ENCODE assay signal across 1 fruit fly cellular context in genomic region chr3R:14875274-14875964, dm6.
TF ChIP-seq lines count a peak whose summit lies in the region.

Gene btsz (minus strand): TSS chr3R:14875488.

TF ChIP-seq in whole organism, embryonic, 481 proteins besides CTCF, POLR2A, EP300 and RAD21 (continued from another document):
- TF ChIP-seq lov (optimal IDR thresholded peaks at IDR 0.05; lab: Kevin White, UChicago) (no peak), lov (GFP tag; IDR thresholded peaks at IDR 0.05; lab: Robert Waterston, UW) (0 out of 3 replicates have a peak, but pooled peaks have one; percentile 19), Chrac-16 (GFP tag; optimal IDR thresholded peaks at IDR 0.05; lab: Kevin White, UChicago) (no peak), cwo (GFP tag; optimal IDR thresholded peaks at IDR 0.05; lab: Kevin White, UChicago) (peak; percentile 64), CG12155 (GFP tag; optimal IDR thresholded peaks at IDR 0.05; lab: Kevin White, UChicago) (no peak), CG8924 (tag; optimal IDR thresholded peaks at IDR 0.05; lab: Kevin White, UChicago) (peak; percentile 45), CG7839 (tag; optimal IDR thresholded peaks at IDR 0.05; lab: Kevin White, UChicago) (peak; percentile 64), CG4282 (GFP tag; optimal IDR thresholded peaks at IDR 0.05; lab: Kevin White, UChicago) (no peak), CG6854 (GFP tag; optimal IDR thresholded peaks at IDR 0.05; lab: Kevin White, UChicago) (peak; percentile 37), ase (GFP tag; IDR thresholded peaks at IDR 0.05; lab: Robert Waterston, UW) (no peak), CG5180 (GFP tag; optimal IDR thresholded peaks at IDR 0.05; lab: Kevin White, UChicago) (peak; percentile 31), tin (GFP tag; optimal IDR thresholded peaks at IDR 0.05; lab: Kevin White, UChicago) (peak; percentile 7), CG10274 (GFP tag; optimal IDR thresholded peaks at IDR 0.05; lab: Kevin White, UChicago) (peak; percentile 9), Nf-YC (tag; optimal IDR thresholded peaks at IDR 0.05; lab: Kevin White, UChicago) (peak; percentile 48), CG8388 (GFP tag; optimal IDR thresholded peaks at IDR 0.05; lab: Kevin White, UChicago) (no peak), CG2120 (GFP tag; optimal IDR thresholded peaks at IDR 0.05; lab: Kevin White, UChicago) (peak; percentile 70), CG16779 (GFP tag; IDR thresholded peaks at IDR 0.05; lab: Robert Waterston, UW) (peak; percentile 78), CG13296 (GFP tag; optimal IDR thresholded peaks at IDR 0.05; lab: Kevin White, UChicago) (peak; percentile 64), CG2116 (GFP tag; optimal IDR thresholded peaks at IDR 0.05; lab: Kevin White, UChicago) (peak; percentile 1), HHEX (GFP tag; optimal IDR thresholded peaks at IDR 0.05; lab: Kevin White, UChicago) (peak; percentile 55), CG18599 (GFP tag; optimal IDR thresholded peaks at IDR 0.05; lab: Kevin White, UChicago) (peak; percentile 78), CG17385 (GFP tag; optimal IDR thresholded peaks at IDR 0.05; lab: Kevin White, UChicago) (peak; percentile 38), unpg (GFP tag; optimal IDR thresholded peaks at IDR 0.05; lab: Kevin White, UChicago) (peak; percentile 5), CG2889 (GFP tag; IDR thresholded peaks at IDR 0.05; lab: Robert Waterston, UW) (no peak), CG7556 (GFP tag; optimal IDR thresholded peaks at IDR 0.05; lab: Kevin White, UChicago) (peak; percentile 86), Pdp1 (GFP tag; optimal IDR thresholded peaks at IDR 0.05; lab: Kevin White, UChicago) (peak in 1 of 2 experiments; percentile 24), tio (GFP tag; optimal IDR thresholded peaks at IDR 0.05; lab: Kevin White, UChicago) (peak; percentile 27), Med (GFP tag; lab: Kevin White, UChicago) (peak; percentile 18), CG10543 (GFP tag; optimal IDR thresholded peaks at IDR 0.05; lab: Kevin White, UChicago) (peak; percentile 60), CG15011 (GFP tag; optimal IDR thresholded peaks at IDR 0.05; lab: Kevin White, UChicago) (peak; percentile 53), phol (tag; optimal IDR thresholded peaks at IDR 0.05; lab: Kevin White, UChicago) (peak; percentile 34), hkb (optimal IDR thresholded peaks at IDR 0.05; lab: Kevin White, UChicago) (no peak), hkb (GFP tag; IDR thresholded peaks at IDR 0.05; lab: Robert Waterston, UW) (no peak), CG34376 (GFP tag; optimal IDR thresholded peaks at IDR 0.05; lab: Kevin White, UChicago) (peak; percentile 75), sug (tag; optimal IDR thresholded peaks at IDR 0.05; lab: Kevin White, UChicago) (peak; percentile 58), sd (tag; optimal IDR thresholded peaks at IDR 0.05; lab: Kevin White, UChicago) (peak; percentile 6), tna (GFP tag; IDR thresholded peaks at IDR 0.05; lab: Robert Waterston, UW; ENCODE audit: partially characterized antibody) (no peak), CG13624 (GFP tag; optimal IDR thresholded peaks at IDR 0.05; lab: Kevin White, UChicago) (peak; percentile 6), CG17328 (GFP tag; IDR thresholded peaks at IDR 0.05; lab: Robert Waterston, UW) (no peak), ERR (GFP tag; optimal IDR thresholded peaks at IDR 0.05; lab: Kevin White, UChicago) (no peak), CG12071 (GFP tag; optimal IDR thresholded peaks at IDR 0.05; lab: Kevin White, UChicago) (no peak), CG10209 (GFP tag; optimal IDR thresholded peaks at IDR 0.05; lab: Kevin White, UChicago) (peak; percentile 38), pb (GFP tag; optimal IDR thresholded peaks at IDR 0.05; lab: Kevin White, UChicago) (no peak), odd (GFP tag; optimal IDR thresholded peaks at IDR 0.05; lab: Kevin White, UChicago) (peak; percentile 22), CG15269 (tag; optimal IDR thresholded peaks at IDR 0.05; lab: Kevin White, UChicago) (peak; percentile 53), CG17186 (GFP tag; optimal IDR thresholded peaks at IDR 0.05; lab: Kevin White, UChicago) (no peak), CG6689 (GFP tag; IDR thresholded peaks at IDR 0.05; lab: Robert Waterston, UW) (0 out of 2 replicates have a peak, but pooled peaks have one; percentile 31), Sox102F (GFP tag; optimal IDR thresholded peaks at IDR 0.05; lab: Kevin White, UChicago) (peak; percentile 33), Meics (GFP tag; optimal IDR thresholded peaks at IDR 0.05; lab: Kevin White, UChicago) (peak; percentile 79), nmo (GFP tag; optimal IDR thresholded peaks at IDR 0.05; lab: Kevin White, UChicago) (peak; percentile 26), Myb (GFP tag; optimal IDR thresholded peaks at IDR 0.05; lab: Kevin White, UChicago) (no peak), CG31441 (GFP tag; IDR thresholded peaks at IDR 0.05; lab: Robert Waterston, UW) (no peak), ind (GFP tag; optimal IDR thresholded peaks at IDR 0.05; lab: Kevin White, UChicago) (peak; percentile 44), fd3F (GFP tag; optimal IDR thresholded peaks at IDR 0.05; lab: Kevin White, UChicago) (peak; percentile 35), CG6683 (GFP tag; optimal IDR thresholded peaks at IDR 0.05; lab: Kevin White, UChicago) (peak; percentile 43), CG18476 (GFP tag; optimal IDR thresholded peaks at IDR 0.05; lab: Kevin White, UChicago) (peak; percentile 23), CG4328 (GFP tag; optimal IDR thresholded peaks at IDR 0.05; lab: Kevin White, UChicago) (peak; percentile 31), CG12769 (tag; optimal IDR thresholded peaks at IDR 0.05; lab: Kevin White, UChicago) (no peak), row (GFP tag; IDR thresholded peaks at IDR 0.05; lab: Robert Waterston, UW) (peak; percentile 51), Hand (GFP tag; optimal IDR thresholded peaks at IDR 0.05; lab: Kevin White, UChicago) (peak; percentile 69), gcm2 (GFP tag; optimal IDR thresholded peaks at IDR 0.05; lab: Kevin White, UChicago) (no peak), CG11093 (GFP tag; IDR thresholded peaks at IDR 0.05; lab: Robert Waterston, UW) (no peak), Hmr (GFP tag; optimal IDR thresholded peaks at IDR 0.05; lab: Kevin White, UChicago) (peak; percentile 77), Poxn (GFP tag; IDR thresholded peaks at IDR 0.05; lab: Robert Waterston, UW) (no peak), CG4424 (GFP tag; optimal IDR thresholded peaks at IDR 0.05; lab: Kevin White, UChicago) (peak; percentile 52), lola (GFP tag; optimal IDR thresholded peaks at IDR 0.05; lab: Kevin White, UChicago) (no peak), Ets65A (GFP tag; lab: Kevin White, UChicago) (peak; percentile 86), mam (GFP tag; optimal IDR thresholded peaks at IDR 0.05; lab: Kevin White, UChicago) (peak; percentile 21), CG1233 (GFP tag; optimal IDR thresholded peaks at IDR 0.05; lab: Kevin White, UChicago) (peak; percentile 13), CG32532 (GFP tag; IDR thresholded peaks at IDR 0.05; lab: Robert Waterston, UW) (no peak), Ada2b (GFP tag; IDR thresholded peaks at IDR 0.05; lab: Robert Waterston, UW) (no peak), dpn (GFP tag; optimal IDR thresholded peaks at IDR 0.05; lab: Kevin White, UChicago) (no peak), grau (tag; optimal IDR thresholded peaks at IDR 0.05; lab: Kevin White, UChicago) (peak; percentile 62), caup (GFP tag; optimal IDR thresholded peaks at IDR 0.05; lab: Kevin White, UChicago; ENCODE audit: severe bottlenecking) (peak; percentile 53), lilli (GFP tag; optimal IDR thresholded peaks at IDR 0.05; lab: Kevin White, UChicago) (peak; percentile 39), CG2678 (tag; optimal IDR thresholded peaks at IDR 0.05; lab: Kevin White, UChicago) (peak; percentile 83), croc (GFP tag; conservative IDR thresholded peaks at IDR 0.05; lab: Robert Waterston, UW) (no peak), Dbx (GFP tag; IDR thresholded peaks at IDR 0.05; lab: Robert Waterston, UW) (0 out of 3 replicates have a peak, but pooled peaks have one; percentile 24), Dek (tag; optimal IDR thresholded peaks at IDR 0.05; lab: Kevin White, UChicago) (peak; percentile 22), Fer1 (GFP tag; optimal IDR thresholded peaks at IDR 0.05; lab: Kevin White, UChicago) (peak; percentile 68), Fer2 (tag; optimal IDR thresholded peaks at IDR 0.05; lab: Kevin White, UChicago) (peak; percentile 19), Max (GFP tag; optimal IDR thresholded peaks at IDR 0.05; lab: Kevin White, UChicago) (peak; percentile 12), CG3281 (GFP tag; optimal IDR thresholded peaks at IDR 0.05; lab: Kevin White, UChicago) (peak; percentile 68), cato (GFP tag; optimal IDR thresholded peaks at IDR 0.05; lab: Kevin White, UChicago; ENCODE audit: borderline replicate concordance) (no peak), crol (GFP tag; IDR thresholded peaks at IDR 0.05; lab: Robert Waterston, UW) (no peak), gem (tag; optimal IDR thresholded peaks at IDR 0.05; lab: Kevin White, UChicago) (peak; percentile 67), Hsf (GFP tag; optimal IDR thresholded peaks at IDR 0.05; lab: Kevin White, UChicago) (peak; percentile 15), emc (GFP tag; optimal IDR thresholded peaks at IDR 0.05; lab: Kevin White, UChicago) (no peak), PHDP (tag; optimal IDR thresholded peaks at IDR 0.05; lab: Kevin White, UChicago) (peak; percentile 27), Xrp1 (GFP tag; IDR thresholded peaks at IDR 0.05; lab: Robert Waterston, UW) (no peak), CG2199 (GFP tag; IDR thresholded peaks at IDR 0.05; lab: Robert Waterston, UW) (no peak), Abd-B (GFP tag; optimal IDR thresholded peaks at IDR 0.05; lab: Kevin White, UChicago) (peak; percentile 6), CG11695 (GFP tag; IDR thresholded peaks at IDR 0.05; lab: Robert Waterston, UW) (0 out of 3 replicates have a peak, but pooled peaks have one; percentile 7), CG11456 (GFP tag; IDR thresholded peaks at IDR 0.05; lab: Robert Waterston, UW) (no peak), CG12104 (GFP tag; optimal IDR thresholded peaks at IDR 0.05; lab: Kevin White, UChicago) (peak; percentile 35), CG17359 (tag; optimal IDR thresholded peaks at IDR 0.05; lab: Kevin White, UChicago) (peak; percentile 32), pfk (GFP tag; optimal IDR thresholded peaks at IDR 0.05; lab: Kevin White, UChicago) (no peak), gsb (GFP tag; IDR thresholded peaks at IDR 0.05; lab: Robert Waterston, UW) (no peak), Hr3 (GFP tag; optimal IDR thresholded peaks at IDR 0.05; lab: Kevin White, UChicago) (peak; percentile 18), CG13775 (GFP tag; optimal IDR thresholded peaks at IDR 0.05; lab: Kevin White, UChicago) (peak; percentile 46), inv (GFP tag; IDR thresholded peaks at IDR 0.05; lab: Robert Waterston, UW; ENCODE audit: partially characterized antibody) (no peak), dysf (GFP tag; IDR thresholded peaks at IDR 0.05; lab: Robert Waterston, UW) (peak; percentile 47; the same call in 2 of the 3 replicates), corto (GFP tag; optimal IDR thresholded peaks at IDR 0.05; lab: Kevin White, UChicago) (no peak), bcd (GFP tag; optimal IDR thresholded peaks at IDR 0.05; lab: Kevin White, UChicago) (peak; percentile 54), CG11504 (tag; optimal IDR thresholded peaks at IDR 0.05; lab: Kevin White, UChicago) (peak; percentile 72), CG17361 (GFP tag; IDR thresholded peaks at IDR 0.05; lab: Robert Waterston, UW) (peak; percentile 69; the same call in 2 of the 3 replicates), CG15696 (tag; optimal IDR thresholded peaks at IDR 0.05; lab: Kevin White, UChicago) (no peak), CG2202 (tag; optimal IDR thresholded peaks at IDR 0.05; lab: Kevin White, UChicago) (no peak), Xbp1 (GFP tag; optimal IDR thresholded peaks at IDR 0.05; lab: Kevin White, UChicago) (peak; percentile 23), CG14965 (GFP tag; optimal IDR thresholded peaks at IDR 0.05; lab: Kevin White, UChicago; ENCODE audit: borderline replicate concordance) (no peak), scrt (GFP tag; optimal IDR thresholded peaks at IDR 0.05; lab: Kevin White, UChicago) (peak; percentile 57), NfI (GFP tag; optimal IDR thresholded peaks at IDR 0.05; lab: Kevin White, UChicago) (peak; percentile 14), CG15514 (GFP tag; optimal IDR thresholded peaks at IDR 0.05; lab: Kevin White, UChicago) (peak; percentile 47), Deaf1 (tag; optimal IDR thresholded peaks at IDR 0.05; lab: Kevin White, UChicago) (no peak), eyg (GFP tag; optimal IDR thresholded peaks at IDR 0.05; lab: Kevin White, UChicago) (no peak), CG9437 (GFP tag; optimal IDR thresholded peaks at IDR 0.05; lab: Kevin White, UChicago) (peak; percentile 26), slbo (GFP tag; IDR thresholded peaks at IDR 0.05; lab: Robert Waterston, UW) (peak; percentile 40; the same call in 1 of the 2 replicates), sima (GFP tag; optimal IDR thresholded peaks at IDR 0.05; lab: Kevin White, UChicago) (no peak), CG8281 (tag; optimal IDR thresholded peaks at IDR 0.05; lab: Kevin White, UChicago) (peak; percentile 11), CG30403 (GFP tag; optimal IDR thresholded peaks at IDR 0.05; lab: Kevin White, UChicago) (peak; percentile 66), fd64A (GFP tag; optimal IDR thresholded peaks at IDR 0.05; lab: Kevin White, UChicago) (no peak), Oli (tag; optimal IDR thresholded peaks at IDR 0.05; lab: Kevin White, UChicago) (peak; percentile 52), ac (GFP tag; optimal IDR thresholded peaks at IDR 0.05; lab: Kevin White, UChicago) (no peak), ttk (GFP tag; IDR thresholded peaks at IDR 0.05; lab: Robert Waterston, UW) (no peak), sens (GFP tag; lab: Kevin White, UChicago) (peak; percentile 53), lab (GFP tag; optimal IDR thresholded peaks at IDR 0.05; lab: Kevin White, UChicago) (peak; percentile 75), CG12391 (tag; optimal IDR thresholded peaks at IDR 0.05; lab: Kevin White, UChicago) (peak; percentile 40), ATbp (GFP tag; optimal IDR thresholded peaks at IDR 0.05; lab: Kevin White, UChicago) (peak; percentile 18), CkIIα-i1 (GFP tag; IDR thresholded peaks at IDR 0.05; lab: Robert Waterston, UW) (no peak), BtbVII (GFP tag; optimal IDR thresholded peaks at IDR 0.05; lab: Kevin White, UChicago) (peak; percentile 49), dmrt99B (tag; optimal IDR thresholded peaks at IDR 0.05; lab: Kevin White, UChicago) (peak; percentile 75), CG16813 (GFP tag; IDR thresholded peaks at IDR 0.05; lab: Robert Waterston, UW; ENCODE audit: partially characterized antibody) (no peak)
